Worm (Caenorhabditis elegans): Measurements from ENCODE around the gene sup-35.

ce11 chrIII:11101246-11101645, 17.8 kb downstream of the sup-35 start:
- TF ChIP-seq unc-62 (GFP tag; optimal IDR thresholded peaks at IDR 0.05) (no peak), zag-1 (tag; optimal IDR thresholded peaks at IDR 0.05) (no peak), sea-2 (GFP tag; optimal IDR thresholded peaks at IDR 0.05) (no peak), ceh-9 (tag; optimal IDR thresholded peaks at IDR 0.05) (no peak), pha-4 (tag; optimal IDR thresholded peaks at IDR 0.05) (no peak), elt-3 (tag; optimal IDR thresholded peaks at IDR 0.05) (no peak), skn-1 (tag; optimal IDR thresholded peaks at IDR 0.05) (no peak), egl-27 (tag; optimal IDR thresholded peaks at IDR 0.05) (no peak), aly-2 (tag; optimal IDR thresholded peaks at IDR 0.05) (no peak)
